Worm (Caenorhabditis elegans): ENCODE data around the gene K08D8.10.

K08D8.10 gene

ce11 chrIV:12914532-12915019 lies 14.2 kb downstream of the K08D8.10 start, which contains the start of gene irg-6:
Gene irg-6, minus strand, starts transcription at chrIV:12914969.
- TF ChIP-seq unc-62 (GFP tag; optimal IDR thresholded peaks at IDR 0.05 in 1 of 2) (peak in 1 of 2 experiments; percentile 97), unc-62 (tag; optimal IDR thresholded peaks at IDR 0.05) (no peak), lin-39 (tag; optimal IDR thresholded peaks at IDR 0.05) (no peak)

- TF ChIP-seq zfp-3 (GFP tag; conservative IDR thresholded peaks at IDR 0.05) (no peak), mxl-3 (GFP tag; optimal IDR thresholded peaks at IDR 0.05) (no peak), lim-7 (GFP tag; IDR thresholded peaks at IDR 0.05) (no peak), nhr-42 (GFP tag; IDR thresholded peaks at IDR 0.05) (no peak), Y105C5A.15 (GFP tag; IDR thresholded peaks at IDR 0.05) (no peak), rbr-2 (tag; optimal IDR thresholded peaks at IDR 0.05) (no peak), zag-1 (tag; optimal IDR thresholded peaks at IDR 0.05) (no peak), egl-27 (tag; optimal IDR thresholded peaks at IDR 0.05) (no peak), ztf-11 (tag; optimal IDR thresholded peaks at IDR 0.05) (no peak), sdz-12 (GFP tag; optimal IDR thresholded peaks at IDR 0.05) (no peak), hlh-30 (tag; optimal IDR thresholded peaks at IDR 0.05; ENCODE audit: insufficient read depth) (no peak)
These were observed 15.1 kb downstream of the K08D8.10 start, which contains the start of gene srz-15 for ce11 chrIV:12915479-12915878. Gene srz-15, plus strand, starts transcription at chrIV:12915779.

ce11 chrIV:12918256-12918655 lies 17.9 kb downstream of the K08D8.10 start, which contains the start of gene C32H11.3:
Gene C32H11.3, plus strand, starts transcription at chrIV:12918556.
- no peak for TF ChIP-seq F26F4.8 (GFP tag; conservative IDR thresholded peaks at IDR 0.05)
- TF ChIP-seq zag-1 (tag; optimal IDR thresholded peaks at IDR 0.05), result no peak
- TF ChIP-seq T20F7.1 (GFP tag; optimal IDR thresholded peaks at IDR 0.05), result no peak
- TF ChIP-seq ceh-20 (GFP tag; IDR thresholded peaks at IDR 0.05), result no peak
- TF ChIP-seq php-3 (GFP tag; IDR thresholded peaks at IDR 0.05), result no peak
- TF ChIP-seq ceh-32 (tag; optimal IDR thresholded peaks at IDR 0.05; ENCODE audit: poor library complexity), result no peak
- no peak for TF ChIP-seq dmd-6 (GFP tag; IDR thresholded peaks at IDR 0.05)
- no peak for TF ChIP-seq aha-1 (tag)

ce11 chrIV:12920553-12920952 lies 20.2 kb downstream of the K08D8.10 start:
- TF ChIP-seq nhr-28 (tag; optimal IDR thresholded peaks at IDR 0.05) (peak; percentile 66), mxl-3 (GFP tag; optimal IDR thresholded peaks at IDR 0.05) (no peak), daf-16 (GFP tag; optimal IDR thresholded peaks at IDR 0.05) (no peak), daf-16 (tag; optimal IDR thresholded peaks at IDR 0.05) (peak; percentile 34), unc-62 (GFP tag; optimal IDR thresholded peaks at IDR 0.05 in 1 of 2) (peak in 1 of 2 experiments; percentile 22), unc-62 (tag; optimal IDR thresholded peaks at IDR 0.05) (no peak), dmd-6 (GFP tag; IDR thresholded peaks at IDR 0.05) (peak; percentile 69), vab-7 (GFP tag; IDR thresholded peaks at IDR 0.05) (no peak), lin-1 (GFP tag; IDR thresholded peaks at IDR 0.05) (no peak), pqm-1 (tag; optimal IDR thresholded peaks at IDR 0.05) (peak; percentile 25)

- TF ChIP-seq hlh-11 (tag; optimal IDR thresholded peaks at IDR 0.05), result peak; percentile 46
- no peak for TF ChIP-seq mes-2 (tag; optimal IDR thresholded peaks at IDR 0.05; ENCODE audit: poor library complexity, severe bottlenecking)
- no peak for TF ChIP-seq nhr-25 (tag; optimal IDR thresholded peaks at IDR 0.05; ENCODE audit: borderline replicate concordance, insufficient read depth)
- peak; percentile 82 for TF ChIP-seq dmd-6 (GFP tag; IDR thresholded peaks at IDR 0.05)
- peak; percentile 8 for TF ChIP-seq nhr-28 (tag; optimal IDR thresholded peaks at IDR 0.05)
- no peak for TF ChIP-seq unc-130 (GFP tag; optimal IDR thresholded peaks at IDR 0.05)
- TF ChIP-seq pqm-1 (tag; optimal IDR thresholded peaks at IDR 0.05), result peak; percentile 73
- peak; percentile 67 for TF ChIP-seq nhr-48 (tag; optimal IDR thresholded peaks at IDR 0.05)
- no peak for TF ChIP-seq daf-12 (tag; optimal IDR thresholded peaks at IDR 0.05)
- no peak for TF ChIP-seq daf-16 (GFP tag; optimal IDR thresholded peaks at IDR 0.05)
- peak; percentile 64 for TF ChIP-seq daf-16 (tag; optimal IDR thresholded peaks at IDR 0.05)
- TF ChIP-seq egl-43 (GFP tag; IDR thresholded peaks at IDR 0.05), result no peak
- peak; percentile 69 for TF ChIP-seq php-3 (GFP tag; IDR thresholded peaks at IDR 0.05)
These were observed 20.7 kb downstream of the K08D8.10 start, which contains the start of gene C32H11.4 for ce11 chrIV:12921027-12921426. Gene C32H11.4, plus strand, starts transcription at chrIV:12921264.
